Worm (Caenorhabditis elegans): Measurements from ENCODE around the gene F40F8.3.

ce11 chrII:11111107-11111506, 18.0 kb upstream of the F40F8.3 start, which contains the start of gene glb-4:
- TF ChIP-seq ceh-24 (tag; optimal IDR thresholded peaks at IDR 0.05) (no peak), F13H6.1 (tag; optimal IDR thresholded peaks at IDR 0.05) (no peak), fkh-10 (GFP tag; optimal IDR thresholded peaks at IDR 0.05) (no peak), pha-4 (tag; optimal IDR thresholded peaks at IDR 0.05) (no peak), ceh-18 (tag; optimal IDR thresholded peaks at IDR 0.05) (no peak), ceh-19 (GFP tag; optimal IDR thresholded peaks at IDR 0.05) (no peak), zip-5 (tag; optimal IDR thresholded peaks at IDR 0.05) (no peak), pax-1 (tag; optimal IDR thresholded peaks at IDR 0.05) (no peak), fax-1 (tag; optimal IDR thresholded peaks at IDR 0.05) (no peak), ceh-14 (tag; optimal IDR thresholded peaks at IDR 0.05) (no peak), dmd-4 (tag; optimal IDR thresholded peaks at IDR 0.05; ENCODE audit: borderline replicate concordance) (no peak), pqm-1 (tag; optimal IDR thresholded peaks at IDR 0.05) (no peak), hlh-30 (tag; optimal IDR thresholded peaks at IDR 0.05; ENCODE audit: insufficient read depth) (no peak), sdc-2 (tag; optimal IDR thresholded peaks at IDR 0.05) (no peak)
